Worm (Caenorhabditis elegans): ENCODE data around the gene nhr-189.

The nhr-189 gene

DNA sequence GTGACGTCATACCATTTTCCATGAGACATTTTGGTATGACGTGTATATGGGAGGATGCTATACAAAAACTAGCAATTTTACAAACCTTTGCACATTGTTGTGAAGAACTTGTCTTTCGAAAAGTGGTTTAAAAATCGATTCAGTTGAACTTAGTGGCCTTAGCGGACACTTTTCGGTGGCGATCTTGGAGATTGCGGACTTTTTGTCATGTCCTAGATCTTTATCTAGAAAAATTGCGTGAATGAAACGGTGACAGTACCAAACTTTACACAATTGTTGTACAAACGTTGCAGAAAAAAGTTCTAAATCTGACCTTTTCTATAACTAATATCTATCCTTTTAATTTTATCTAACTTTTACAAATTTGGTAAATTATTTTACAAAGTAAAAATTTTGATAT lies 5.2 kb upstream of the nhr-189 start:
- TF ChIP-seq eyg-1 (tag; optimal IDR thresholded peaks at IDR 0.05) (no peak), unc-3 (GFP tag; conservative IDR thresholded peaks at IDR 0.05) (no peak), unc-3 (tag; optimal IDR thresholded peaks at IDR 0.05) (no peak), unc-55 (GFP tag; optimal IDR thresholded peaks at IDR 0.05) (no peak), tbx-7 (tag; optimal IDR thresholded peaks at IDR 0.05) (no peak)

ce11 chrV:3862851-3863250 lies 2.8 kb upstream of the nhr-189 start, which contains the start of gene nhr-187:
nhr-187 (minus strand) TSS chrV:3862951.
- TF ChIP-seq ama-1 (optimal IDR thresholded peaks at IDR 0.05) (no peak), hlh-30 (tag; optimal IDR thresholded peaks at IDR 0.05; ENCODE audit: insufficient read depth) (no peak), ceh-48 (tag; optimal IDR thresholded peaks at IDR 0.05) (no peak), zip-5 (tag; optimal IDR thresholded peaks at IDR 0.05) (no peak), unc-42 (tag; optimal IDR thresholded peaks at IDR 0.05) (no peak), rnt-1 (tag; optimal IDR thresholded peaks at IDR 0.05) (no peak), sdc-2 (tag; optimal IDR thresholded peaks at IDR 0.05) (no peak), K02D7.2 (tag; optimal IDR thresholded peaks at IDR 0.05) (no peak), dve-1 (tag; optimal IDR thresholded peaks at IDR 0.05) (no peak), C08G9.2 (tag; optimal IDR thresholded peaks at IDR 0.05) (no peak), lim-6 (tag; optimal IDR thresholded peaks at IDR 0.05) (no peak), hlh-6 (tag; optimal IDR thresholded peaks at IDR 0.05) (no peak), ceh-18 (tag; optimal IDR thresholded peaks at IDR 0.05) (no peak), hlh-13 (GFP tag; optimal IDR thresholded peaks at IDR 0.05) (no peak), T23F11.4 (GFP tag; optimal IDR thresholded peaks at IDR 0.05) (no peak), ceh-2 (tag; optimal IDR thresholded peaks at IDR 0.05) (no peak), ceh-14 (tag; optimal IDR thresholded peaks at IDR 0.05) (no peak)

DNA sequence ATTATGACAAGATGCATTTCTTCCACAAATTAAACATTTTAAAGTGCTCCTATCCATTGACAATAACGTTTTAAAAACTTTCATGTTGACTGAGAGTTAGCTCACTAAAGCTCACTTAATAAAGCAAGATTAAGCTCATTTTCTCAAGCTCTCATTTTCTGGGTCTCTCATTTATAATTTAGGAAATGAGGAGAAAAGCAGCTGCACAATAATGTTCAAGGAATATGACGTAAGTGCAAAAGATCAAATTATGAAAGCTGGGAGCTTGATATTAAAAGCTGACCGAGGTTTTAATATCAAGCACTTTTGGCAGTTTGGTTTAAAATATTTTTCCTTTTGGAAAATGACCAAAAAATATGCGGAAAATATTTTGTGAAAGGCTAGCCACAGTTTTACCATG lies 2.3 kb downstream of the nhr-189 start, which contains the start of gene nhr-188:
Gene nhr-188, minus strand, starts transcription at position 84 of the 400 bp plus-strand sequence.
- TF ChIP-seq ceh-30 (tag; optimal IDR thresholded peaks at IDR 0.05) (no peak), ceh-48 (tag; optimal IDR thresholded peaks at IDR 0.05) (no peak), sox-2 (GFP tag; IDR thresholded peaks at IDR 0.05) (no peak), che-1 (tag; optimal IDR thresholded peaks at IDR 0.05) (no peak), pha-4 (tag; optimal IDR thresholded peaks at IDR 0.05) (no peak), ceh-31 (tag; optimal IDR thresholded peaks at IDR 0.05) (no peak)

ce11 chrV:3855916-3856315 lies 4.1 kb downstream of the nhr-189 start:
- no peak for TF ChIP-seq nhr-11 (tag; optimal IDR thresholded peaks at IDR 0.05)
- no peak for TF ChIP-seq ceh-30 (tag; optimal IDR thresholded peaks at IDR 0.05)
- TF ChIP-seq madf-2 (tag; optimal IDR thresholded peaks at IDR 0.05), result no peak
- no peak for TF ChIP-seq ceh-19 (GFP tag; optimal IDR thresholded peaks at IDR 0.05)
- no peak for TF ChIP-seq ceh-18 (tag; optimal IDR thresholded peaks at IDR 0.05)
- no peak for TF ChIP-seq ttx-3 (tag; optimal IDR thresholded peaks at IDR 0.05)
- TF ChIP-seq ceh-24 (tag; optimal IDR thresholded peaks at IDR 0.05), result no peak
- TF ChIP-seq ceh-2 (tag; optimal IDR thresholded peaks at IDR 0.05), result no peak
- no peak for TF ChIP-seq ceh-31 (tag; optimal IDR thresholded peaks at IDR 0.05)
- no peak for TF ChIP-seq tbx-2 (tag; optimal IDR thresholded peaks at IDR 0.05)
- no peak for TF ChIP-seq C08G9.2 (tag; optimal IDR thresholded peaks at IDR 0.05)
- TF ChIP-seq pros-1 (tag; optimal IDR thresholded peaks at IDR 0.05), result no peak

- TF ChIP-seq ama-1 (optimal IDR thresholded peaks at IDR 0.05) (no peak), hlh-13 (GFP tag; optimal IDR thresholded peaks at IDR 0.05) (no peak), fax-1 (tag; optimal IDR thresholded peaks at IDR 0.05) (no peak), ceh-31 (tag; optimal IDR thresholded peaks at IDR 0.05) (no peak), K09A11.1 (tag; optimal IDR thresholded peaks at IDR 0.05; ENCODE audit: insufficient read depth) (no peak), pat-9 (tag; optimal IDR thresholded peaks at IDR 0.05) (no peak), lim-6 (tag; optimal IDR thresholded peaks at IDR 0.05) (no peak), F13H6.1 (tag; optimal IDR thresholded peaks at IDR 0.05) (no peak), hlh-6 (tag; optimal IDR thresholded peaks at IDR 0.05) (no peak), pha-4 (tag; optimal IDR thresholded peaks at IDR 0.05) (no peak)
Observed at ce11 chrV:3854847-3855246, 5.2 kb downstream of the nhr-189 start, which contains the start of gene nhr-186. nhr-186 (minus strand) TSS chrV:3854947.

Measured in whole organism, late embryonic.